Worm (Caenorhabditis elegans): ENCODE measurements around the gene K03A1.4.

- TF ChIP-seq nhr-12 (tag; optimal IDR thresholded peaks at IDR 0.05) (no peak), sma-3 (GFP tag; optimal IDR thresholded peaks at IDR 0.05) (no peak), aly-2 (tag; optimal IDR thresholded peaks at IDR 0.05) (no peak), lin-39 (tag; optimal IDR thresholded peaks at IDR 0.05) (no peak), ztf-11 (tag; optimal IDR thresholded peaks at IDR 0.05) (no peak), nhr-25 (tag; optimal IDR thresholded peaks at IDR 0.05) (no peak), ceh-16 (tag; optimal IDR thresholded peaks at IDR 0.05) (no peak), mdl-1 (tag; optimal IDR thresholded peaks at IDR 0.05) (no peak), nhr-237 (tag; optimal IDR thresholded peaks at IDR 0.05) (no peak), C34F6.9 (tag; optimal IDR thresholded peaks at IDR 0.05) (no peak), unc-55 (GFP tag; optimal IDR thresholded peaks at IDR 0.05) (no peak), elt-1 (tag; optimal IDR thresholded peaks at IDR 0.05) (no peak), lsy-2 (tag; optimal IDR thresholded peaks at IDR 0.05) (no peak)
Observed at ce11 chrX:7283136-7283535, 15.4 kb downstream of the K03A1.4 start.
